Fruit fly (Drosophila melanogaster): Measurements from ENCODE around the gene CG8209.

DNA sequence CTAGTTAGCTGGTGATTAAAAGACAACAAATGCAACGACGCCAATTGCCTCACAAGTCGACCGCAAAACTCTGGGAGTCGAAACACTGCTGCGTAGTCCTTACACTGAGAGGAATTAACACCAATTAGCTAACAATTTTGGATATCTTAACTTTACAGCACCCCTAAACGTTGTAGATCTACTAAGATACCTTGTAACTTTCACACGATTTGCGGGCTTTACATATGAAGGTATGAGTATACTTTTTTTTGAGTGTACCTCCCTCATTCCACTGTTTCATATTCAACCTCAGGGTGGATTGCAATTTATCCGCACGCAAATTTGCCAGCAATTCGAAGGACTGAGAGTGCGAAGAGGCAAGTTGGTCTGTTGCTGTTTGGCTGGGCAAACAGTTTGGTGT, 12.7 kb upstream of the CG8209 start:
- TF ChIP-seq CG6163 (GFP tag; IDR thresholded peaks at IDR 0.05) (no peak), lz (GFP tag; optimal IDR thresholded peaks at IDR 0.05) (no peak), CG11294 (GFP tag; IDR thresholded peaks at IDR 0.05) (no peak), topi (GFP tag; optimal IDR thresholded peaks at IDR 0.05) (no peak), CG11902 (GFP tag; optimal IDR thresholded peaks at IDR 0.05) (no peak), CG8632 (GFP tag; optimal IDR thresholded peaks at IDR 0.05) (no peak), CG8119 (GFP tag; IDR thresholded peaks at IDR 0.05) (no peak), CG4318 (GFP tag; optimal IDR thresholded peaks at IDR 0.05) (no peak)

Measured in whole organism, prepupa.